Worm (Caenorhabditis elegans): ENCODE data around the gene C05C10.5.

- TF ChIP-seq ceh-30 (tag; optimal IDR thresholded peaks at IDR 0.05): no peak
- TF ChIP-seq zip-5 (tag; optimal IDR thresholded peaks at IDR 0.05): no peak
- no peak for TF ChIP-seq pqm-1 (tag; optimal IDR thresholded peaks at IDR 0.05)
- TF ChIP-seq ahr-1 (tag; optimal IDR thresholded peaks at IDR 0.05): no peak
These were observed 5.0 kb downstream of the C05C10.5 start, which contains the start of gene flad-1 for ce11 chrII:9943837-9944236.
